Fruit fly (Drosophila melanogaster) whole organism, pupa: ENCODE results near the gene CG17707.

Source experiments
- CG13204 ChIP-seq: fragments of 200-800 bp; sonication (Bioruptor generic); optimal IDR thresholded peaks from 2 replicates; lab custom pipeline; 2018; ENCODE audit warnings: missing biosample characterization, mild to moderate bottlenecking, missing genetic modification characterization, moderate library complexity
- CG15710 ChIP-seq: fragments of 200-800 bp; sonication (Bioruptor generic); optimal IDR thresholded peaks from 2 replicates; lab custom pipeline; 2018; ENCODE audit warnings: missing biosample characterization, mild to moderate bottlenecking, missing genetic modification characterization, moderate library complexity
- CG17806 ChIP-seq: fragments of 200-800 bp; sonication (Bioruptor generic); optimal IDR thresholded peaks from 2 replicates; lab custom pipeline; 2018; ENCODE audit warnings: missing biosample characterization, mild to moderate bottlenecking, missing genetic modification characterization, moderate library complexity
- CG34367 ChIP-seq: fragments of 200-800 bp; sonication (Bioruptor generic); optimal IDR thresholded peaks from 2 replicates; lab custom pipeline; 2018; ENCODE audit warnings: missing biosample characterization, mild to moderate bottlenecking, missing genetic modification characterization
- CG4496 ChIP-seq: fragments of 200-800 bp; sonication (Bioruptor generic); IDR thresholded peaks from 3 replicates; pipeline ENCODE4 v1.3.6; 2022; ENCODE audit warnings: missing biosample characterization, missing genetic modification characterization
- CG8159 ChIP-seq: fragments of 200-800 bp; sonication (Bioruptor generic); optimal IDR thresholded peaks from 3 replicates; lab custom pipeline; 2018; ENCODE audit warnings: missing biosample characterization, mild to moderate bottlenecking, missing genetic modification characterization, moderate library complexity
- CG9948 ChIP-seq: fragments of 200-800 bp; sonication (Bioruptor generic); optimal IDR thresholded peaks from 2 replicates; lab custom pipeline; 2018; ENCODE audit warnings: missing biosample characterization, mild to moderate bottlenecking, missing genetic modification characterization, moderate library complexity
- D1 ChIP-seq: fragments of 200-800 bp; sonication (Bioruptor generic); optimal IDR thresholded peaks from 2 replicates; lab custom pipeline; 2018; ENCODE audit warnings: missing biosample characterization, mild to moderate bottlenecking, missing genetic modification characterization, moderate library complexity
- EcR ChIP-seq: fragments of 200-800 bp; sonication (Bioruptor generic); optimal IDR thresholded peaks from 3 replicates; lab custom pipeline; 2019; ENCODE audit warnings: missing biosample characterization, missing genetic modification characterization, mild to moderate bottlenecking, moderate library complexity, missing genetic modification reagents
- Pif1B ChIP-seq: fragments of 200-800 bp; sonication (Bioruptor generic); optimal IDR thresholded peaks from 3 replicates; lab custom pipeline; 2016; ENCODE audit warnings: missing biosample characterization, missing genetic modification characterization
- Snoo ChIP-seq: fragments of 200-800 bp; sonication (Bioruptor generic); optimal IDR thresholded peaks from 3 replicates; lab custom pipeline; 2017; ENCODE audit warnings: missing biosample characterization, mild to moderate bottlenecking, missing genetic modification characterization, inconsistent platforms
- fd96Ca ChIP-seq: fragments of 200-800 bp; sonication (Bioruptor generic); IDR thresholded peaks from 3 replicates; pipeline ENCODE4 v1.3.6; 2022; ENCODE audit warnings: missing biosample characterization, missing genetic modification characterization

- TF ChIP-seq fd96Ca (GFP tag; lab: Robert Waterston, UW) (peak; percentile 13; the same call in 1 of the 3 replicates), CG13204 (GFP tag; lab: Kevin White, UChicago) (no peak), CG34367 (tag; lab: Kevin White, UChicago) (no peak), CG15710 (tag; lab: Kevin White, UChicago) (no peak), D1 (no peak), EcR (GFP tag; lab: Kevin White, UChicago) (no peak), Snoo (tag; lab: Kevin White, UChicago) (no peak), CG8159 (tag; lab: Kevin White, UChicago) (no peak), Pif1B (no peak), CG17806 (tag; lab: Kevin White, UChicago) (no peak), CG9948 (tag; lab: Kevin White, UChicago) (no peak), CG4496 (no peak)
Observed at dm6 chrX:148326-148725, at the start of gene CG17707.
